Fruit fly (Drosophila melanogaster) whole organism, embryonic: ENCODE data around the gene CG2818.

Experiments
- ATbp ChIP-seq: fragments of 200-800 bp; sonication (Bioruptor generic); optimal IDR thresholded peaks from 2 replicates; lab custom pipeline; 2017; ENCODE audit warnings: missing biosample characterization, mild to moderate bottlenecking, missing genetic modification characterization, missing genetic modification reagents
- BEAF-32 ChIP-seq: fragments of 200-800 bp; sonication (Bioruptor generic); optimal IDR thresholded peaks from 3 replicates; lab custom pipeline; 2017; ENCODE audit warnings: missing biosample characterization, missing genetic modification characterization, mild to moderate bottlenecking, moderate library complexity, missing genetic modification reagents
- CG10565 ChIP-seq: fragments of 200-800 bp; sonication (Bioruptor generic); optimal IDR thresholded peaks from 3 replicates; lab custom pipeline; 2016; ENCODE audit warnings: missing biosample characterization, mild to moderate bottlenecking, missing genetic modification characterization
- CG11723 ChIP-seq: fragments of 200-800 bp; sonication (Bioruptor generic); optimal IDR thresholded peaks from 2 replicates; lab custom pipeline; 2017; ENCODE audit warnings: missing biosample characterization, mild to moderate bottlenecking, missing genetic modification characterization
- CG12104 ChIP-seq: fragments of 200-800 bp; sonication (Bioruptor generic); optimal IDR thresholded peaks from 3 replicates; lab custom pipeline; 2016; ENCODE audit warnings: missing biosample characterization, missing genetic modification characterization
- CG12391 ChIP-seq: fragments of 200-800 bp; sonication (Bioruptor generic); optimal IDR thresholded peaks from 3 replicates; lab custom pipeline; 2018; ENCODE audit warnings: missing biosample characterization, mild to moderate bottlenecking, missing genetic modification characterization, moderate library complexity
- CG12659 ChIP-seq: fragments of 200-800 bp; sonication (Bioruptor generic); optimal IDR thresholded peaks from 3 replicates; lab custom pipeline; 2017; ENCODE audit warnings: mild to moderate bottlenecking, missing biosample characterization, missing genetic modification reagents, missing genetic modification characterization
- CG12769 ChIP-seq: fragments of 200-800 bp; sonication (Bioruptor generic); optimal IDR thresholded peaks from 2 replicates; lab custom pipeline; 2019; ENCODE audit warnings: missing biosample characterization, mild to moderate bottlenecking, missing genetic modification characterization, moderate library complexity
- CG13624 ChIP-seq: fragments of 200-800 bp; sonication (Bioruptor generic); optimal IDR thresholded peaks from 2 replicates; lab custom pipeline; 2016; ENCODE audit warnings: missing biosample characterization, missing genetic modification characterization
- CG15269 ChIP-seq: fragments of 200-800 bp; sonication (Bioruptor generic); optimal IDR thresholded peaks from 2 replicates; lab custom pipeline; 2018; ENCODE audit warnings: missing biosample characterization, mild to moderate bottlenecking, missing genetic modification characterization, moderate library complexity
- CG15601 ChIP-seq: fragments of 200-800 bp; sonication (Bioruptor generic); optimal IDR thresholded peaks from 3 replicates; lab custom pipeline; 2019; ENCODE audit warnings: missing biosample characterization, mild to moderate bottlenecking, missing genetic modification characterization, moderate library complexity
- CG16813 ChIP-seq: fragments of 200-800 bp; sonication (Bioruptor generic); IDR thresholded peaks from 3 replicates; pipeline ENCODE4 v1.3.6; 2022; ENCODE audit warnings: missing biosample characterization, missing genetic modification characterization; ENCODE audit not compliant: partially characterized antibody
- CG18262 ChIP-seq: fragments of 200-800 bp; optimal IDR thresholded peaks from 3 replicates; lab custom pipeline; 2019; ENCODE audit warnings: missing biosample characterization, mild to moderate bottlenecking, missing genetic modification characterization, moderate library complexity
- CG2129 ChIP-seq: fragments of 200-800 bp; sonication (Bioruptor generic); IDR thresholded peaks from 2 replicates; pipeline ENCODE4 v1.3.6; 2022; ENCODE audit warnings: missing biosample characterization, missing genetic modification characterization; ENCODE audit not compliant: partially characterized antibody
- CG2678 ChIP-seq: fragments of 200-800 bp; sonication (Bioruptor generic); optimal IDR thresholded peaks from 3 replicates; lab custom pipeline; 2019; ENCODE audit warnings: missing biosample characterization, mild to moderate bottlenecking, missing genetic modification characterization, moderate library complexity
- CG32767 ChIP-seq: fragments of 200-800 bp; sonication (Bioruptor generic); IDR thresholded peaks from 2 replicates; pipeline ENCODE4 v1.3.6; 2022; ENCODE audit warnings: missing biosample characterization, missing genetic modification characterization
- CG3995 ChIP-seq: fragments of 200-800 bp; sonication (Bioruptor generic); optimal IDR thresholded peaks from 3 replicates; lab custom pipeline; 2016; ENCODE audit warnings: missing biosample characterization, missing genetic modification characterization
- CG4854 ChIP-seq: fragments of 200-800 bp; sonication (Bioruptor generic); optimal IDR thresholded peaks from 2 replicates; lab custom pipeline; 2016; ENCODE audit warnings: missing biosample characterization, missing genetic modification characterization, inconsistent platforms
- CG6689 ChIP-seq: fragments of 200-800 bp; sonication (Bioruptor generic); IDR thresholded peaks from 2 replicates; pipeline ENCODE4 v1.3.6; 2022; ENCODE audit warnings: missing biosample characterization, missing genetic modification characterization
- CG7839 ChIP-seq: fragments of 200-800 bp; sonication (Bioruptor generic); optimal IDR thresholded peaks from 3 replicates; lab custom pipeline; 2018; ENCODE audit warnings: missing biosample characterization, mild to moderate bottlenecking, missing genetic modification characterization, moderate library complexity
- CG9797 ChIP-seq: fragments of 200-800 bp; sonication (Bioruptor generic); optimal IDR thresholded peaks from 3 replicates; lab custom pipeline; 2018; ENCODE audit warnings: missing biosample characterization, mild to moderate bottlenecking, missing genetic modification characterization
- CTCF ChIP-seq: fragments of 200-800 bp; sonication (Bioruptor generic); optimal IDR thresholded peaks from 2 replicates; lab custom pipeline; 2017; ENCODE audit warnings: missing biosample characterization, mild to moderate bottlenecking, missing genetic modification characterization, moderate library complexity
- CrebB ChIP-seq: fragments of 200-800 bp; sonication (Bioruptor generic); optimal IDR thresholded peaks from 3 replicates; lab custom pipeline; 2018; ENCODE audit warnings: missing biosample characterization, mild to moderate bottlenecking, missing genetic modification characterization
- Dp ChIP-seq: fragments of 200-800 bp; sonication (Bioruptor generic); optimal IDR thresholded peaks from 2 replicates; lab custom pipeline; 2018; ENCODE audit warnings: missing biosample characterization, mild to moderate bottlenecking, missing genetic modification characterization, moderate library complexity
- Fer2 ChIP-seq: fragments of 200-800 bp; sonication (Bioruptor generic); optimal IDR thresholded peaks from 2 replicates; lab custom pipeline; 2018; ENCODE audit warnings: missing biosample characterization, mild to moderate bottlenecking, missing genetic modification characterization, moderate library complexity
- HLH4C ChIP-seq: fragments of 200-800 bp; sonication (Bioruptor generic); IDR thresholded peaks from 3 replicates; pipeline ENCODE4 v1.3.6; 2022; ENCODE audit warnings: missing biosample characterization, missing genetic modification characterization; ENCODE audit not compliant: partially characterized antibody
- Kr ChIP-seq: fragments of 200-800 bp; sonication (Bioruptor generic); optimal IDR thresholded peaks from 2 replicates; lab custom pipeline; 2017; ENCODE audit warnings: missing biosample characterization, mild to moderate bottlenecking, missing genetic modification characterization
- MBD-R2 ChIP-seq: fragments of 200-800 bp; sonication (Bioruptor generic); IDR thresholded peaks from 2 replicates; pipeline ENCODE4 v1.3.6; 2022; ENCODE audit warnings: missing biosample characterization, missing genetic modification characterization
- Max ChIP-seq: fragments of 200-800 bp; sonication (Bioruptor generic); optimal IDR thresholded peaks from 2 replicates; lab custom pipeline; 2016; ENCODE audit warnings: missing biosample characterization, mild to moderate bottlenecking, missing genetic modification characterization
- NC2α ChIP-seq: fragments of 200-800 bp; sonication (Bioruptor generic); optimal IDR thresholded peaks from 2 replicates; lab custom pipeline; 2016; ENCODE audit warnings: missing biosample characterization, missing genetic modification characterization
- NC2β ChIP-seq: fragments of 200-800 bp; sonication (Bioruptor generic); optimal IDR thresholded peaks from 2 replicates; lab custom pipeline; 2016; ENCODE audit warnings: missing biosample characterization, missing genetic modification characterization
- Nf-YB ChIP-seq: fragments of 200-800 bp; sonication (Bioruptor generic); optimal IDR thresholded peaks from 3 replicates; lab custom pipeline; 2019; ENCODE audit warnings: missing biosample characterization, mild to moderate bottlenecking, missing genetic modification characterization, moderate library complexity
- Spps ChIP-seq: fragments of 200-800 bp; sonication (Bioruptor generic); optimal IDR thresholded peaks from 2 replicates; lab custom pipeline; 2018; ENCODE audit warnings: missing biosample characterization, mild to moderate bottlenecking, missing genetic modification characterization
- Xrp1 ChIP-seq: fragments of 200-800 bp; sonication (Bioruptor generic); IDR thresholded peaks from 2 replicates; pipeline ENCODE4 v1.3.6; 2022; ENCODE audit warnings: missing biosample characterization, missing genetic modification characterization
- ara ChIP-seq: fragments of 200-800 bp; sonication (Bioruptor generic); IDR thresholded peaks from 2 replicates; pipeline ENCODE4 v1.3.6; 2022; ENCODE audit warnings: missing biosample characterization, missing genetic modification characterization
- chn ChIP-seq: fragments of 200-800 bp; sonication (Bioruptor generic); optimal IDR thresholded peaks from 2 replicates; lab custom pipeline; 2016; ENCODE audit warnings: missing biosample characterization, missing genetic modification characterization
- dm ChIP-seq: fragments of 200-800 bp; sonication (Bioruptor generic); optimal IDR thresholded peaks from 3 replicates; lab custom pipeline; 2016; ENCODE audit warnings: missing biosample characterization, missing genetic modification characterization
- dysf ChIP-seq: fragments of 200-800 bp; sonication (Bioruptor generic); IDR thresholded peaks from 3 replicates; pipeline ENCODE4 v1.3.6; 2022; ENCODE audit warnings: missing biosample characterization, missing genetic modification characterization
- gce ChIP-seq: fragments of 200-800 bp; sonication (Bioruptor generic); IDR thresholded peaks from 3 replicates; pipeline ENCODE4 v1.3.6; 2022; ENCODE audit warnings: missing biosample characterization, missing genetic modification characterization
- hb ChIP-seq: fragments of 200-800 bp; sonication (Bioruptor generic); IDR thresholded peaks from 3 replicates; pipeline ENCODE4 v1.3.6; 2022; ENCODE audit warnings: missing biosample characterization, missing genetic modification characterization; ENCODE audit not compliant: partially characterized antibody
- kay ChIP-seq: fragments of 200-800 bp; sonication (Bioruptor generic); optimal IDR thresholded peaks from 2 replicates; lab custom pipeline; 2016; ENCODE audit warnings: missing biosample characterization, missing genetic modification characterization
- lbe ChIP-seq: fragments of 200-800 bp; sonication (Bioruptor generic); optimal IDR thresholded peaks from 2 replicates; lab custom pipeline; 2016; ENCODE audit warnings: missing biosample characterization, mild to moderate bottlenecking, missing genetic modification characterization
- mam ChIP-seq: fragments of 200-800 bp; sonication (Bioruptor generic); optimal IDR thresholded peaks from 3 replicates; lab custom pipeline; 2016; ENCODE audit warnings: missing biosample characterization, missing genetic modification characterization
- mirr ChIP-seq: fragments of 200-800 bp; sonication (Bioruptor generic); optimal IDR thresholded peaks from 3 replicates; lab custom pipeline; 2018; ENCODE audit warnings: missing biosample characterization, mild to moderate bottlenecking, missing genetic modification characterization
- nerfin-2 ChIP-seq: fragments of 200-800 bp; sonication (Bioruptor generic); IDR thresholded peaks from 2 replicates; pipeline ENCODE4 v1.3.6; 2022; ENCODE audit warnings: missing biosample characterization, missing genetic modification characterization; ENCODE audit not compliant: partially characterized antibody
- nmo ChIP-seq: fragments of 200-800 bp; sonication (Bioruptor generic); optimal IDR thresholded peaks from 2 replicates; lab custom pipeline; 2018; ENCODE audit warnings: missing biosample characterization, mild to moderate bottlenecking, missing genetic modification characterization, moderate library complexity
- phol ChIP-seq: fragments of 200-800 bp; sonication (Bioruptor generic); optimal IDR thresholded peaks from 3 replicates; lab custom pipeline; 2018; ENCODE audit warnings: missing biosample characterization, mild to moderate bottlenecking, missing genetic modification characterization, moderate library complexity
- ranshi ChIP-seq: fragments of 200-800 bp; sonication (Bioruptor generic); IDR thresholded peaks from 2 replicates; pipeline ENCODE4 v1.3.6; 2022; ENCODE audit warnings: missing biosample characterization, missing genetic modification characterization
- row ChIP-seq: fragments of 200-800 bp; sonication (Bioruptor generic); IDR thresholded peaks from 3 replicates; pipeline ENCODE4 v1.3.6; 2022; ENCODE audit warnings: missing biosample characterization, missing genetic modification characterization
- sd ChIP-seq: fragments of 200-800 bp; sonication (Bioruptor generic); optimal IDR thresholded peaks from 3 replicates; lab custom pipeline; 2018; ENCODE audit warnings: missing biosample characterization, mild to moderate bottlenecking, missing genetic modification characterization, moderate library complexity

CG2818 gene

DNA sequence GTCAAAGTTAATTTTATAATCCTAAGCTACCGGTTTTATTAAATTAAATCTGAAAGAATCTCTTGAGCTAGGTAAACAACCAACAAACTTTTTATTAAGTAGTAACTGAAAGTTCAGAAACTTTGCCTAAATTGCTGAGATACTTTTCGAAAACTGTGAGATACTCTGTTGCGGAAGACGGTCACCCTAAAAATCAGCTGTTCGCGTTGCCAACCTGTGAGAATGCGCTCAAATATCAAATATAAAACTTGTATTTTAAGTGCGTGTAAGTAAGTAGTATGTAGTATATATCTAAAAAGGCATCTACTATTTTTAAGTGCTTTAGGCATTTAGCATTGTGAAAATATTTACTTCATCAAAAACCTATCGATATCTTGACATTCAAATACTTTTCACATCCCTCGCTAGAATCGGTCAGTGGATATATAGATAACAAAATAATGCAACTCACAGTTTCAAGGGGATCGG, at the start of gene CG2818, which contains the start of gene CG31955 (continued):
- TF ChIP-seq HLH4C: peak; percentile 50; the same call in 1 of the 3 replicates
- no peak for TF ChIP-seq CG18262 (tag; lab: Kevin White, UChicago)
- TF ChIP-seq CG2678 (tag; lab: Kevin White, UChicago): no peak
- TF ChIP-seq lbe (GFP tag; lab: Kevin White, UChicago): no peak
- TF ChIP-seq ara: no peak
- TF ChIP-seq CG12104: no peak
- TF ChIP-seq CG2129: peak; percentile 63; the same call in 1 of the 2 replicates
- peak; percentile 36 for TF ChIP-seq CG12769 (tag; lab: Kevin White, UChicago)
- peak; percentile 3 for TF ChIP-seq NC2β (GFP tag; lab: Kevin White, UChicago)
- peak; percentile 59 for TF ChIP-seq Dp (GFP tag; lab: Kevin White, UChicago)
- TF ChIP-seq BEAF-32 (GFP tag; lab: Kevin White, UChicago): peak; percentile 80
- no peak for TF ChIP-seq CG10565
- TF ChIP-seq hb (GFP tag; lab: Robert Waterston, UW): no peak
- peak; percentile 18 for TF ChIP-seq CG12391 (tag; lab: Kevin White, UChicago)
- TF ChIP-seq gce (GFP tag; lab: Robert Waterston, UW): no peak
- TF ChIP-seq sd (tag; lab: Kevin White, UChicago): peak; percentile 51
- TF ChIP-seq Nf-YB (GFP tag; lab: Kevin White, UChicago): no peak
- peak; percentile 82 for TF ChIP-seq CG4854
- 0 out of 2 replicates have a peak, but pooled peaks have one; percentile 24 for TF ChIP-seq nerfin-2 (GFP tag; lab: Robert Waterston, UW)
- peak; percentile 76 for TF ChIP-seq CG16813 (GFP tag; lab: Robert Waterston, UW)
- TF ChIP-seq phol (tag; lab: Kevin White, UChicago): peak; percentile 73
- TF ChIP-seq CG13624: peak; percentile 6
- TF ChIP-seq CG7839 (tag; lab: Kevin White, UChicago): no peak
- TF ChIP-seq CG12659: peak; percentile 46
- no peak for TF ChIP-seq CG6689
- peak; percentile 9 for TF ChIP-seq CG15269
- TF ChIP-seq chn: peak; percentile 16
- no peak for TF ChIP-seq CTCF (GFP tag; lab: Kevin White, UChicago)
- TF ChIP-seq Xrp1 (GFP tag; lab: Robert Waterston, UW): no peak
- TF ChIP-seq CG11723: peak; percentile 1
- no peak for TF ChIP-seq NC2α
- no peak for TF ChIP-seq mam
- peak; percentile 50 for TF ChIP-seq kay (GFP tag; lab: Kevin White, UChicago)
- TF ChIP-seq MBD-R2 (GFP tag; lab: Robert Waterston, UW): peak; percentile 45; the same call in 1 of the 2 replicates
- TF ChIP-seq dm (GFP tag; lab: Kevin White, UChicago): peak; percentile 57
- peak; percentile 58 for TF ChIP-seq CG3995 (GFP tag; lab: Kevin White, UChicago)
- TF ChIP-seq dysf (GFP tag; lab: Robert Waterston, UW): no peak
- peak; percentile 63 for TF ChIP-seq row (GFP tag; lab: Robert Waterston, UW)
- TF ChIP-seq CG9797 (GFP tag; lab: Kevin White, UChicago): peak; percentile 1
- no peak for TF ChIP-seq mirr (GFP tag; lab: Kevin White, UChicago)
- peak; percentile 8 for TF ChIP-seq Max (GFP tag; lab: Kevin White, UChicago)
- TF ChIP-seq CrebB: no peak
- TF ChIP-seq ranshi (GFP tag; lab: Robert Waterston, UW): peak; percentile 62; the same call in 1 of the 2 replicates
- no peak for TF ChIP-seq Spps
- TF ChIP-seq nmo (GFP tag; lab: Kevin White, UChicago): peak; percentile 32
- TF ChIP-seq ATbp (GFP tag; lab: Kevin White, UChicago): no peak
- TF ChIP-seq CG32767 (GFP tag; lab: Robert Waterston, UW): no peak
- TF ChIP-seq Kr (GFP tag; lab: Kevin White, UChicago): no peak
- no peak for TF ChIP-seq Fer2 (tag; lab: Kevin White, UChicago)
- TF ChIP-seq CG15601 (tag; lab: Kevin White, UChicago): no peak
